Worm (Caenorhabditis elegans) whole organism, L3 larva: ENCODE data around the gene hal-3.

Experiments
- aly-2 ChIP-seq: fragments of 150-350 bp; optimal IDR thresholded peaks from 2 replicates; lab custom pipeline; 2014; ENCODE audit warnings: missing biosample characterization, missing genetic modification characterization
- ama-1 ChIP-seq: fragments of 150-350 bp; optimal IDR thresholded peaks from 2 replicates; lab custom pipeline; 2018
- ceh-28 ChIP-seq: fragments of 150-350 bp; optimal IDR thresholded peaks from 2 replicates; lab custom pipeline; 2014; ENCODE audit warnings: missing biosample characterization, missing genetic modification reagents, missing genetic modification characterization
- egl-27 ChIP-seq: sonication (generic microtip); optimal IDR thresholded peaks from 4 replicates; lab custom pipeline; 2017; ENCODE audit warnings: missing biosample characterization, missing genetic modification reagents, missing genetic modification characterization
- elt-1 ChIP-seq: fragments of 150-350 bp; optimal IDR thresholded peaks from 2 replicates; lab custom pipeline; 2014; ENCODE audit warnings: missing biosample characterization, missing genetic modification characterization
- fos-1 ChIP-seq: fragments of 150-350 bp; optimal IDR thresholded peaks from 2 replicates; lab custom pipeline; 2014; ENCODE audit warnings: missing biosample characterization, missing genetic modification characterization
- lin-15B ChIP-seq: fragments of 150-350 bp; optimal IDR thresholded peaks from 2 replicates; lab custom pipeline; 2014; ENCODE audit warnings: missing biosample characterization, missing genetic modification characterization
- lin-39 ChIP-seq: fragments of 150-350 bp; optimal IDR thresholded peaks from 2 replicates; lab custom pipeline; 2018; ENCODE audit warnings: missing biosample characterization, missing genetic modification reagents, missing genetic modification characterization
- mdl-1 ChIP-seq: fragments of 150-350 bp; optimal IDR thresholded peaks from 2 replicates; lab custom pipeline; 2014; ENCODE audit warnings: missing biosample characterization, missing genetic modification characterization
- nhr-237 ChIP-seq: fragments of 150-350 bp; optimal IDR thresholded peaks from 2 replicates; lab custom pipeline; 2014; ENCODE audit warnings: missing biosample characterization, missing genetic modification characterization
- nhr-77 ChIP-seq: fragments of 150-350 bp; optimal IDR thresholded peaks from 2 replicates; lab custom pipeline; 2014; ENCODE audit warnings: missing biosample characterization, missing genetic modification characterization
- pha-4 ChIP-seq: fragments of 150-350 bp; optimal IDR thresholded peaks from 2 replicates; lab custom pipeline; 2014; ENCODE audit warnings: missing biosample characterization, missing genetic modification reagents, missing genetic modification characterization
- unc-62 ChIP-seq: fragments of 150-350 bp; sonication (generic microtip); optimal IDR thresholded peaks from 4 replicates; lab custom pipeline; 2014; ENCODE audit warnings: missing biosample characterization, missing genetic modification reagents, missing genetic modification characterization

ce11 chrII:9644438-9644837 lies 27.5 kb upstream of the hal-3 start, which contains the start of gene fzr-1:
- TF ChIP-seq lin-39 (tag; lab: Kevin White, UChicago), result no peak
- no peak for TF ChIP-seq pha-4 (tag; lab: Kevin White, UChicago)
- TF ChIP-seq unc-62 (GFP tag; lab: Kevin White, UChicago), result no peak
- no peak for TF ChIP-seq nhr-237 (tag; lab: Kevin White, UChicago)
- TF ChIP-seq aly-2 (tag; lab: Kevin White, UChicago), result no peak
- TF ChIP-seq elt-1 (tag; lab: Kevin White, UChicago), result no peak
- TF ChIP-seq ceh-28 (tag; lab: Kevin White, UChicago), result no peak
- no peak for TF ChIP-seq nhr-77
- TF ChIP-seq fos-1 (tag; lab: Kevin White, UChicago), result no peak
- no peak for TF ChIP-seq egl-27 (tag; lab: Kevin White, UChicago)
- no peak for TF ChIP-seq ama-1 (lab: Kevin White, UChicago)
- TF ChIP-seq mdl-1, result no peak
- TF ChIP-seq lin-15B (tag; lab: Kevin White, UChicago), result no peak
